Fruit fly (Drosophila melanogaster) whole organism, embryonic: ENCODE measurements around the gene Or63a.

ENCODE experiments used
- Ada2b ChIP-seq: fragments of 200-800 bp; sonication (Bioruptor generic); IDR thresholded peaks from 2 replicates; pipeline ENCODE4 v1.3.6; 2022; ENCODE audit warnings: missing biosample characterization, missing genetic modification characterization
- Adf1 ChIP-seq: fragments of 200-800 bp; sonication (Bioruptor generic); IDR thresholded peaks from 2 replicates; pipeline ENCODE4 v1.3.6; 2022; ENCODE audit warnings: missing biosample characterization, missing genetic modification characterization
- Bgb ChIP-seq: fragments of 200-800 bp; sonication (Bioruptor generic); IDR thresholded peaks from 2 replicates; pipeline ENCODE4 v1.3.6; 2022; ENCODE audit warnings: missing biosample characterization, missing genetic modification characterization; ENCODE audit not compliant: partially characterized antibody
- CG11560 ChIP-seq: fragments of 200-800 bp; sonication (Bioruptor generic); IDR thresholded peaks from 3 replicates; pipeline ENCODE4 v1.3.6; 2022; ENCODE audit warnings: missing biosample characterization, missing genetic modification characterization
- CG11696 ChIP-seq: fragments of 200-800 bp; sonication (Bioruptor generic); IDR thresholded peaks from 2 replicates; pipeline ENCODE4 v1.3.6; 2022; ENCODE audit warnings: missing biosample characterization, missing genetic modification characterization
- CG12299 ChIP-seq: fragments of 200-800 bp; sonication (Bioruptor generic); optimal IDR thresholded peaks from 2 replicates; lab custom pipeline; 2018; ENCODE audit warnings: missing biosample characterization, mild to moderate bottlenecking, missing genetic modification characterization
- CG15269 ChIP-seq: fragments of 200-800 bp; sonication (Bioruptor generic); optimal IDR thresholded peaks from 2 replicates; lab custom pipeline; 2018; ENCODE audit warnings: missing biosample characterization, mild to moderate bottlenecking, missing genetic modification characterization, moderate library complexity
- CG2199 ChIP-seq: fragments of 200-800 bp; sonication (Bioruptor generic); IDR thresholded peaks from 3 replicates; pipeline ENCODE4 v1.3.6; 2022; ENCODE audit warnings: missing biosample characterization, missing genetic modification characterization
- CG33557 ChIP-seq: fragments of 200-800 bp; sonication (Bioruptor generic); optimal IDR thresholded peaks from 2 replicates; lab custom pipeline; 2019; ENCODE audit warnings: missing biosample characterization, mild to moderate bottlenecking, missing genetic modification characterization, moderate library complexity
- CG4328 ChIP-seq: fragments of 200-800 bp; sonication (Bioruptor generic); optimal IDR thresholded peaks from 3 replicates; lab custom pipeline; 2017; ENCODE audit warnings: missing biosample characterization, missing genetic modification reagents, missing genetic modification characterization
- CG43689 ChIP-seq: fragments of 200-800 bp; sonication (Bioruptor generic); IDR thresholded peaks from 2 replicates; pipeline ENCODE4 v1.3.6; 2022; ENCODE audit warnings: missing biosample characterization, missing genetic modification characterization
- CG7839 ChIP-seq: fragments of 200-800 bp; sonication (Bioruptor generic); optimal IDR thresholded peaks from 3 replicates; lab custom pipeline; 2018; ENCODE audit warnings: missing biosample characterization, mild to moderate bottlenecking, missing genetic modification characterization, moderate library complexity
- CG9727 ChIP-seq: fragments of 200-800 bp; sonication (Bioruptor generic); optimal IDR thresholded peaks from 3 replicates; lab custom pipeline; 2017; ENCODE audit warnings: missing biosample characterization, mild to moderate bottlenecking, missing genetic modification characterization
- Eip74EF ChIP-seq, 2 experiments: fragments of 200-800 bp in 1 of 2; fragments of >200 bp in 1 of 2; sonication (Bioruptor generic) in 1 of 2; optimal IDR thresholded peaks; 2 replicates each; lab custom pipeline; 2017 to 2019; ENCODE audit warnings: missing biosample characterization in 2 of 2, missing genetic modification characterization in 2 of 2, mild to moderate bottlenecking in 1 of 2, moderate library complexity in 1 of 2
- Ets65A ChIP-seq: fragments of 200-800 bp; sonication (Bioruptor generic); peaks from one replicate; lab custom pipeline; 2016; ENCODE audit warnings: missing biosample characterization, missing genetic modification characterization
- HHEX ChIP-seq: fragments of 200-800 bp; sonication (Bioruptor generic); optimal IDR thresholded peaks from 3 replicates; lab custom pipeline; 2017; ENCODE audit warnings: missing biosample characterization, mild to moderate bottlenecking, missing genetic modification characterization, missing genetic modification reagents
- Hmx ChIP-seq: fragments of 200-800 bp; sonication (Bioruptor generic); optimal IDR thresholded peaks from 2 replicates; lab custom pipeline; 2016; ENCODE audit warnings: missing biosample characterization, missing genetic modification characterization
- NC2β ChIP-seq: fragments of 200-800 bp; sonication (Bioruptor generic); optimal IDR thresholded peaks from 2 replicates; lab custom pipeline; 2016; ENCODE audit warnings: missing biosample characterization, missing genetic modification characterization
- Oli ChIP-seq: fragments of 200-800 bp; sonication (Bioruptor generic); optimal IDR thresholded peaks from 2 replicates; lab custom pipeline; 2018; ENCODE audit warnings: missing biosample characterization, mild to moderate bottlenecking, missing genetic modification characterization, moderate library complexity
- Taf1 ChIP-seq: fragments of 200-800 bp; sonication (Bioruptor generic); IDR thresholded peaks from 2 replicates; pipeline ENCODE4 v1.3.6; 2022; ENCODE audit warnings: missing biosample characterization, missing genetic modification characterization
- YL-1 ChIP-seq: fragments of 200-800 bp; sonication (Bioruptor generic); optimal IDR thresholded peaks from 3 replicates; lab custom pipeline; 2017; ENCODE audit warnings: missing biosample characterization, mild to moderate bottlenecking, missing genetic modification characterization
- ara ChIP-seq: fragments of 200-800 bp; sonication (Bioruptor generic); IDR thresholded peaks from 2 replicates; pipeline ENCODE4 v1.3.6; 2022; ENCODE audit warnings: missing biosample characterization, missing genetic modification characterization
- ase ChIP-seq: fragments of 200-800 bp; sonication (Bioruptor generic); IDR thresholded peaks from 3 replicates; pipeline ENCODE4 v1.3.6; 2022; ENCODE audit warnings: missing biosample characterization, missing genetic modification characterization
- bcd ChIP-seq: fragments of 200-800 bp; sonication (Bioruptor generic); optimal IDR thresholded peaks from 2 replicates; lab custom pipeline; 2017; ENCODE audit warnings: missing biosample characterization, mild to moderate bottlenecking, missing genetic modification characterization
- corto ChIP-seq: fragments of 200-800 bp; sonication (Bioruptor generic); optimal IDR thresholded peaks from 2 replicates; lab custom pipeline; 2016; ENCODE audit warnings: missing biosample characterization, mild to moderate bottlenecking, missing genetic modification characterization, moderate library complexity
- crol ChIP-seq: fragments of 200-800 bp; sonication (Bioruptor generic); IDR thresholded peaks from 2 replicates; pipeline ENCODE4 v1.3.6; 2022; ENCODE audit warnings: missing biosample characterization, missing genetic modification characterization
- dan ChIP-seq: fragments of 200-800 bp; sonication (Bioruptor generic); IDR thresholded peaks from 2 replicates; pipeline ENCODE4 v1.3.6; 2022; ENCODE audit warnings: missing biosample characterization, missing genetic modification characterization
- dati ChIP-seq: fragments of 200-800 bp; sonication (Bioruptor generic); IDR thresholded peaks from 2 replicates; pipeline ENCODE4 v1.3.6; 2022; ENCODE audit warnings: missing biosample characterization, missing genetic modification characterization
- dmrt99B ChIP-seq: fragments of 200-800 bp; sonication (Bioruptor generic); optimal IDR thresholded peaks from 2 replicates; lab custom pipeline; 2018; ENCODE audit warnings: missing biosample characterization, mild to moderate bottlenecking, missing genetic modification characterization, moderate library complexity
- ewg ChIP-seq: fragments of 200-800 bp; sonication (Bioruptor generic); optimal IDR thresholded peaks from 3 replicates; lab custom pipeline; 2017; ENCODE audit warnings: mild to moderate bottlenecking, missing biosample characterization, missing genetic modification reagents, missing genetic modification characterization
- hkb ChIP-seq, 2 experiments: fragments of 200-800 bp in 1 of 2; fragments of >200 bp in 1 of 2; sonication (Bioruptor generic) in 1 of 2; IDR thresholded peaks in 1 of 2; optimal IDR thresholded peaks in 1 of 2; 2 replicates each; pipeline versions ENCODE4 v1.3.6 to Lab custom; 2017 to 2022; ENCODE audit warnings: missing biosample characterization in 1 of 2, missing genetic modification characterization in 1 of 2
- insv ChIP-seq, 2 experiments: fragments of 200-800 bp; sonication (Bioruptor generic); optimal IDR thresholded peaks; 3 replicates each; lab custom pipeline; 2016 to 2018; ENCODE audit warnings: missing biosample characterization in 2 of 2, missing genetic modification characterization in 2 of 2
- jing ChIP-seq: fragments of 200-800 bp; sonication (Bioruptor generic); optimal IDR thresholded peaks from 2 replicates; lab custom pipeline; 2018; ENCODE audit warnings: missing biosample characterization, mild to moderate bottlenecking, missing genetic modification characterization
- kay ChIP-seq: fragments of 200-800 bp; sonication (Bioruptor generic); optimal IDR thresholded peaks from 2 replicates; lab custom pipeline; 2016; ENCODE audit warnings: missing biosample characterization, missing genetic modification characterization
- kni ChIP-seq: fragments of 200-800 bp; sonication (Bioruptor generic); optimal IDR thresholded peaks from 3 replicates; lab custom pipeline; 2017; ENCODE audit warnings: mild to moderate bottlenecking, missing biosample characterization, missing genetic modification reagents, missing genetic modification characterization
- nmo ChIP-seq: fragments of 200-800 bp; sonication (Bioruptor generic); optimal IDR thresholded peaks from 2 replicates; lab custom pipeline; 2018; ENCODE audit warnings: missing biosample characterization, mild to moderate bottlenecking, missing genetic modification characterization, moderate library complexity
- onecut ChIP-seq: fragments of 200-800 bp; sonication (Bioruptor generic); IDR thresholded peaks from 2 replicates; pipeline ENCODE4 v1.3.6; 2022; ENCODE audit warnings: missing biosample characterization, missing genetic modification characterization
- pho ChIP-seq: fragments of 200-800 bp; sonication (Bioruptor generic); optimal IDR thresholded peaks from 2 replicates; lab custom pipeline; 2016; ENCODE audit warnings: missing biosample characterization, missing genetic modification characterization
- prd ChIP-seq, 3 experiments: fragments of >200 bp in 2 of 3; fragments of 200-800 bp in 1 of 3; sonication (Bioruptor generic) in 1 of 3; optimal IDR thresholded peaks in 2 of 3; IDR thresholded peaks in 1 of 3; 2 replicates in 2 of 3; 3 replicates in 1 of 3; pipeline versions ENCODE4 v1.3.6 to Lab custom; 2017 to 2022; ENCODE audit warnings: missing biosample characterization in 1 of 3, missing genetic modification characterization in 1 of 3
- sd ChIP-seq: fragments of 200-800 bp; sonication (Bioruptor generic); optimal IDR thresholded peaks from 3 replicates; lab custom pipeline; 2018; ENCODE audit warnings: missing biosample characterization, mild to moderate bottlenecking, missing genetic modification characterization, moderate library complexity
- tll ChIP-seq, 2 experiments: fragments of 200-800 bp in 1 of 2; fragments of >200 bp in 1 of 2; sonication (Bioruptor generic) in 1 of 2; optimal IDR thresholded peaks; 2 replicates each; lab custom pipeline; 2017 to 2019; ENCODE audit warnings: missing biosample characterization in 2 of 2, missing genetic modification characterization in 2 of 2, mild to moderate bottlenecking in 1 of 2, moderate library complexity in 1 of 2
- vfl ChIP-seq: fragments of 200-800 bp; sonication (Bioruptor generic); optimal IDR thresholded peaks from 2 replicates; lab custom pipeline; 2016; ENCODE audit warnings: missing biosample characterization, missing genetic modification characterization

Or63a gene

DNA sequence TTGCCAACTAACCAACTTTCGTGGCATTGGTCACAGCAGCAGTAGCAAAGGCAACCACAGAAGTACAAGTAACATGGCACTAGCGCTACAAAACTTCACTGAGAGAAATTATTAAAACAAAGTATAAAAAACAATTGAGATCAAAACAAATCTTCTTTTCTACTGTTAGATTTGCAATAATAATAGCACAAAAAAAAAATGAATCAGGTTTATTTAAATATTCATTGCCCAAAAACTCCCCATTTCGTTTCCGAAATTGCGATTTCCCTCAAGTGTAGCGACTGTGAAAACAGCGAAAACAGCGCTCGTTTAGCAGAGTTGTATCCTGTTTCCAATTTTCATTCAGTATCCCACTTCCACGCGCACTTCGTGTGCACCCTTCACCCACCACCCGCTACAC, 48.0 kb upstream of the Or63a start (continued):
- no peak for TF ChIP-seq Bgb (GFP tag; lab: Robert Waterston, UW)
- no peak for TF ChIP-seq hkb (optimal IDR thresholded peaks at IDR 0.05; lab: Kevin White, UChicago)
- peak; percentile 83 for TF ChIP-seq hkb (GFP tag; IDR thresholded peaks at IDR 0.05; lab: Robert Waterston, UW)
- no peak for TF ChIP-seq jing
- TF ChIP-seq corto (GFP tag; lab: Kevin White, UChicago) = no peak
- TF ChIP-seq insv (GFP tag; optimal IDR thresholded peaks at IDR 0.05; lab: Kevin White, UChicago) = no peak
- TF ChIP-seq Taf1 = peak; percentile 49; the same call in 1 of the 2 replicates
- TF ChIP-seq nmo (GFP tag; lab: Kevin White, UChicago) = peak; percentile 11
- 0 out of 2 replicates have a peak, but pooled peaks have one; percentile 15 for TF ChIP-seq ara
- peak; percentile 18 for TF ChIP-seq bcd (GFP tag; lab: Kevin White, UChicago)
- TF ChIP-seq CG4328 (GFP tag; lab: Kevin White, UChicago) = no peak
- TF ChIP-seq Hmx (GFP tag; lab: Kevin White, UChicago) = no peak
- peak; percentile 56 for TF ChIP-seq HHEX (GFP tag; lab: Kevin White, UChicago)
- TF ChIP-seq CG15269 (tag; lab: Kevin White, UChicago) = peak; percentile 55
- no peak for TF ChIP-seq CG33557 (GFP tag; lab: Kevin White, UChicago)
- no peak for TF ChIP-seq CG11696 (GFP tag; lab: Robert Waterston, UW)
- TF ChIP-seq crol (GFP tag; lab: Robert Waterston, UW) = peak; percentile 71
- no peak for TF ChIP-seq dati (GFP tag; lab: Robert Waterston, UW)
- TF ChIP-seq tll (GFP tag; optimal IDR thresholded peaks at IDR 0.05; lab: Kevin White, UChicago) = no peak
- no peak for TF ChIP-seq NC2β (GFP tag; lab: Kevin White, UChicago)
- peak; percentile 52 for TF ChIP-seq CG7839
- no peak for TF ChIP-seq pho
- peak; percentile 44; the same call in 1 of the 3 replicates for TF ChIP-seq ase (GFP tag; lab: Robert Waterston, UW)
- no peak for TF ChIP-seq prd (optimal IDR thresholded peaks at IDR 0.05; lab: Kevin White, UChicago)
- TF ChIP-seq prd (GFP tag; IDR thresholded peaks at IDR 0.05; lab: Robert Waterston, UW) = peak; percentile 54; the same call in 1 of the 3 replicates
- TF ChIP-seq ewg (GFP tag; lab: Kevin White, UChicago) = no peak

dm6 chr3L:2916554-2916953, 44.8 kb upstream of the Or63a start, which contains the start of gene CG9970:
Gene CG9970 (minus strand): TSS chr3L:2916654.
- TF ChIP-seq CG12299 (tag; lab: Kevin White, UChicago) (no peak), Oli (no peak)
- TF ChIP-seq, all 482 proteins: peak for 0

DNA sequence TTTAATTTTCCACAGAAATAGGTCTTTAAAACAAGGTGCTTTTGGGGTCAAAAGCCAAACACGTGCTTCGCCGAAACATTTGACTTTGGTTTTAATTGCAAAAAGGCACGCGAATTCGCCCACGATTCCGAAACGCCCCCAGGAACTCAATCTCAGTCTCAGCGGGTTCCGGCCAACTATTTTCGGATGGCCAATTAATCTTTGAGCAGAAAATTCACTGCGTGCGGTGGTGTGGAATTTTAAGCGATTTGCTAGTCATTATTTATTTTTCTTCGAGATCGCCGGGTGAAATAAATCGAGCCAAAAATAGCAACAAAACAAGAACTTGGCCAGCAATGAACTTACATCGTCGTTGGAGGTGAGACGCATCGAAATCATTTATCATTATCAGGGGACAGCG, 42.7 kb upstream of the Or63a start:
- no peak for TF ChIP-seq dan (GFP tag; lab: Robert Waterston, UW)
- no peak for TF ChIP-seq dmrt99B (tag; lab: Kevin White, UChicago)
- TF ChIP-seq Adf1 (GFP tag; lab: Robert Waterston, UW) = no peak
- TF ChIP-seq sd (tag; lab: Kevin White, UChicago) = peak; percentile 66
- TF ChIP-seq YL-1 (GFP tag; lab: Kevin White, UChicago) = no peak
- TF ChIP-seq Ets65A = peak; percentile 64
- TF ChIP-seq, all 482 proteins: peak for 2

DNA sequence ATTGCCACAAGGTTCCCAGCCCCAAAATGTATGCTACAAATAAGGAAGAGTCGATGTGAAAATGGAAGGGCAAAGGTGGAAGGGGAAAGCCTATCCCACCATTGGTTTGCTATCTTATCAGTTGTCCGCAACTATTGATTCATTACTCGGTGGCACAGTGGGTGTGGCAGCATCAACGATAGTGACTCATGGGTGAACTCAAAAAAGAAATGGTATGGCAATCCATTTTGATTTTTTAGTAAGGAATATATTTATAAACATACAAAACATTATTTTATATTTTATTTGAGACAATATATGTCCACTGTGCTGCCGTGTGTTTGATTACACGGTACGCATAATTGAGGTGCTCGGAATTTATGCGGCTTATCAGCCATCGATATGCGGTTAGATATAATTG, 38.2 kb upstream of the Or63a start:
- TF ChIP-seq CG7839 (peak; percentile 56), Eip74EF (GFP tag; optimal IDR thresholded peaks at IDR 0.05; lab: Kevin White, UChicago) (peak in 1 of 2 experiments; percentile 8), kni (GFP tag; lab: Kevin White, UChicago) (no peak), Ada2b (GFP tag; lab: Robert Waterston, UW) (no peak), onecut (no peak), CG43689 (GFP tag; lab: Robert Waterston, UW) (no peak), CG2199 (no peak), vfl (GFP tag; lab: Kevin White, UChicago) (no peak), kay (GFP tag; lab: Kevin White, UChicago) (peak; percentile 74), CG9727 (GFP tag; lab: Kevin White, UChicago) (peak; percentile 20), Ets65A (peak; percentile 55), CG11560 (tag; lab: Robert Waterston, UW) (no peak)
